Fruit fly (Drosophila melanogaster): ENCODE results near the gene eIF3l.

The eIF3l gene

dm6 chr3L:12112967-12113366 is 32.9 kb downstream of the eIF3l start:
- TF ChIP-seq noc (tag; optimal IDR thresholded peaks at IDR 0.05) = no peak

dm6 chr3L:12111081-12111958 is 34.6 kb downstream of the eIF3l start:
- TF ChIP-seq noc (tag; optimal IDR thresholded peaks at IDR 0.05) = no peak

- no peak for TF ChIP-seq noc (tag; optimal IDR thresholded peaks at IDR 0.05)
Measured at dm6 chr3L:12109045-12109632, 36.8 kb downstream of the eIF3l start.

- TF ChIP-seq noc (tag; optimal IDR thresholded peaks at IDR 0.05) = no peak
Measured at dm6 chr3L:12108515-12108914, 37.4 kb downstream of the eIF3l start.

dm6 chr3L:12107378-12107777 is 38.5 kb downstream of the eIF3l start:
- no peak for TF ChIP-seq noc (tag; optimal IDR thresholded peaks at IDR 0.05)

- peak; percentile 29 for TF ChIP-seq noc (tag; optimal IDR thresholded peaks at IDR 0.05)
Measured at dm6 chr3L:12101924-12102383, 43.9 kb downstream of the eIF3l start.

dm6 chr3L:12099329-12100031 is 46.4 kb downstream of the eIF3l start:
- no peak for TF ChIP-seq noc (tag; optimal IDR thresholded peaks at IDR 0.05)

dm6 chr3L:12096799-12097662 is 48.9 kb downstream of the eIF3l start:
- TF ChIP-seq noc (tag; optimal IDR thresholded peaks at IDR 0.05) = no peak

- no peak for TF ChIP-seq noc (tag; optimal IDR thresholded peaks at IDR 0.05)
Measured at dm6 chr3L:12095960-12096359, 49.9 kb downstream of the eIF3l start.
